Worm (Caenorhabditis elegans): ENCODE data around the gene Y20C6A.1.

Y20C6A.1 gene

DNA sequence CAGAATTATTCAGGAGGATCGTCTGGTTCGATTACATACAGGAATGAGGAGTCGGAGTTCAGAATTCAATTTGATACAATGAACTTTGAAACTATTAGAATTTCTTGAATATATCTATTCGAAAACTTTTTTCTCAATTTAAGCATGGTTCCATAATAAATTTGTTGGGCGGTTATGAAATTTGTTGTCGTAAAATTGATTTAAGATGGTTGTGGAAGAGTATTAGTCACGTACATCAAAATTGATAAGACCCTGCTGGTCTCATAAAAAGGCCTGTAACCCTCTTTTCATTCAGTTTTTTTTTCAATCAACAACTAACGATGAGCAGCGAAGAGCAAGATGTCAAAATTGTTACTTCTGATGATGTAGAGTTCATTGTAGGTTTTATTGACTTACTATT, 28.9 kb downstream of the Y20C6A.1 start, which contains the start of gene skr-5:
TSS of gene skr-5 (plus strand) at position 301 of the 400 bp plus-strand sequence.
- TF ChIP-seq ztf-23 (GFP tag; IDR thresholded peaks at IDR 0.05) (no peak), T22C8.4 (GFP tag; IDR thresholded peaks at IDR 0.05) (no peak), med-1 (GFP tag; optimal IDR thresholded peaks at IDR 0.05; ENCODE audit: insufficient read depth) (no peak), ref-1 (GFP tag; conservative IDR thresholded peaks at IDR 0.05) (no peak), flt-1 (GFP tag; IDR thresholded peaks at IDR 0.05) (no peak), cog-1 (tag; optimal IDR thresholded peaks at IDR 0.05) (no peak), ztf-29 (GFP tag; IDR thresholded peaks at IDR 0.05) (no peak), klf-2 (GFP tag; conservative IDR thresholded peaks at IDR 0.05) (no peak)

DNA sequence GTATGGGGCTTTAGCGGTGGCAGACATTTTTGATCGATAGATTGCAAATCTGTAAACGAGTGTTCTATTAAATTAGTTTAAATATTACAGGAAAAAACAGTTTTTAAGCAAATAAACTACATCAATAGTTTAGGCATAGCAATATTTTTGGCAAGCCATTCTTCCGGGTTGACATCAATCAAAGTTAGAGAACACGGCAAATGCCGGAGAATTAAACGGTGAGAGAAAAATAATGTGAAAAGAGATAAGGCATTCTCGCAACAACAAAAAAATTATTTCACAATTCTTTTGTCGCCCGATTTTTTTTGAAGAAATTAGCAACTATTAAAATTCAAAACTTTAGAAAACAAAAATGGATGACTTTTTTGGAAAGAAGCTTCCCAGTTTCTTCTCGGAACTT, 31.7 kb downstream of the Y20C6A.1 start, which contains the start of the genes fbxa-188 and fbxa-189:
TSS of gene fbxa-188 (minus strand) at position 51 of the 400 bp plus-strand sequence.
TSS of gene fbxa-189 (plus strand) at position 339 of the 400 bp plus-strand sequence.
- TF ChIP-seq ztf-29 (GFP tag; IDR thresholded peaks at IDR 0.05) (no peak), T22C8.4 (GFP tag; IDR thresholded peaks at IDR 0.05) (no peak), ztf-23 (GFP tag; IDR thresholded peaks at IDR 0.05) (no peak), tab-1 (GFP tag; IDR thresholded peaks at IDR 0.05) (no peak)

DNA sequence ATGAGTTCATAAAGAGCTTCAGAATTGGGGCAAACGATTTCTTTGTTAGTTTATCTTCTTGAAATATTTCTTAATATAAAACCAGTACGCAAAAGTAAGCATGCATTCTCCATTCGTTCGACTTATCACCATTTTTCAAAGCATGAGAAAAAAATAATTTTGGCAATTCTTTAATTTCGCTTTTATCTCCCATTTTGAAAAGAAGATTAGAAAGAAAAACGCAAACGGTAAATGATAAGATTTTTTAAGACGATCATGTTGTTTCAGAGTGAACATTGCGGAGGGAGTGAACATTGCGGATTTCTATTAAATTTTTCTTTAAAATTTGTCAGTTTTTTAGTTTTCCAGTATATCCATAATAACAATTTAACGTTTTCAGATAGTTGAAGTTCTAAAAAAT, 37.2 kb downstream of the Y20C6A.1 start:
- TF ChIP-seq ztf-23 (GFP tag; IDR thresholded peaks at IDR 0.05) (no peak), ref-1 (GFP tag; conservative IDR thresholded peaks at IDR 0.05) (no peak), ztf-29 (GFP tag; IDR thresholded peaks at IDR 0.05) (no peak), klf-2 (GFP tag; conservative IDR thresholded peaks at IDR 0.05) (no peak), flt-1 (GFP tag; IDR thresholded peaks at IDR 0.05) (no peak), med-1 (GFP tag; optimal IDR thresholded peaks at IDR 0.05; ENCODE audit: insufficient read depth) (no peak), cog-1 (tag; optimal IDR thresholded peaks at IDR 0.05) (no peak), T22C8.4 (GFP tag; IDR thresholded peaks at IDR 0.05) (no peak), tab-1 (GFP tag; IDR thresholded peaks at IDR 0.05) (no peak)

DNA sequence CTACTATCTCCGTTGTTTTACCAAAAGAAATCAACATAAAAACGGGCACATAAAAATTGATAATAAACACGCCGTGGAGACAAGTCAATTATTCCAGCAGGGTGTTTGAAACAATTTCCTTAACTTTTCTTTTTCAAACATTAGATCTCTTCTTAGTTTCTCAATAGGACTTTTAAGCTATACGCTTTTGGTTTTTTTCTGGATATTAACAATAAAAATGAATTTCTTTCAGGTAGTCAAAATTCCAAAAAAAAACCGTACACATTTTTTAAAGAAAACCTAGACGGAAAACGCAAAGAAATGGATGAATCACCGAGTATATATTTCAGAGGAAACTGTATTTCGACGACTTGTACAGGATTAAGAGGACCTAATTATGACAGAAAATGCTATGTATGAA, 45.2 kb downstream of the Y20C6A.1 start, which contains the start of gene fbxa-185:
TSS of gene fbxa-185 (plus strand) at position 301 of the 400 bp plus-strand sequence.
- no peak for TF ChIP-seq cog-1 (tag; optimal IDR thresholded peaks at IDR 0.05)
- no peak for TF ChIP-seq flt-1 (GFP tag; IDR thresholded peaks at IDR 0.05)
- TF ChIP-seq ref-1 (GFP tag; conservative IDR thresholded peaks at IDR 0.05) = no peak
- TF ChIP-seq med-1 (GFP tag; optimal IDR thresholded peaks at IDR 0.05; ENCODE audit: insufficient read depth) = no peak
- TF ChIP-seq ztf-23 (GFP tag; IDR thresholded peaks at IDR 0.05) = no peak
- no peak for TF ChIP-seq klf-2 (GFP tag; conservative IDR thresholded peaks at IDR 0.05)
- no peak for TF ChIP-seq tab-1 (GFP tag; IDR thresholded peaks at IDR 0.05)
- no peak for TF ChIP-seq T22C8.4 (GFP tag; IDR thresholded peaks at IDR 0.05)
- TF ChIP-seq ztf-29 (GFP tag; IDR thresholded peaks at IDR 0.05) = no peak

DNA sequence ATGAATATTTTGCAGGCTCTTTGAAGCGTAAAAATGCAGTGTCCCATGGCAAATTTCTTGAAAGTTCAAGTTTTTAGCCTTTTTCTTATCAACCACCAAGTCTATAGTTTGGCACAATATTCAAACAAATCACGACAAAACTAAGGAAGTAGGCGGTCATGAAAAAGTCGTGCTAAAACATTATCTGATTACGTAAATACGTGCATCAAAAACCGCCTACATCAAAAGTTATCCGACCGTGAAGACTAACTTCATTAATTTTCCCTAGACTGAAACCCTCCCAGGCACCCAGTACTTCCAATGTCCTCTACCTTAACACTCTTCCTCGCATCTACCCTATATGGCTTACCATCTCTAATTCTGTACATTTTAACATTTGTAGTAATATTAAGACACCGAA, 48.0 kb downstream of the Y20C6A.1 start, which contains the start of gene srg-44:
TSS of gene srg-44 (plus strand) at position 301 of the 400 bp plus-strand sequence.
- TF ChIP-seq ztf-29 (GFP tag; IDR thresholded peaks at IDR 0.05) (no peak), tab-1 (GFP tag; IDR thresholded peaks at IDR 0.05) (no peak), ref-1 (GFP tag; conservative IDR thresholded peaks at IDR 0.05) (no peak), ztf-23 (GFP tag; IDR thresholded peaks at IDR 0.05) (no peak), T22C8.4 (GFP tag; IDR thresholded peaks at IDR 0.05) (no peak), flt-1 (GFP tag; IDR thresholded peaks at IDR 0.05) (no peak), klf-2 (GFP tag; conservative IDR thresholded peaks at IDR 0.05) (no peak), cog-1 (tag; optimal IDR thresholded peaks at IDR 0.05) (no peak), med-1 (GFP tag; optimal IDR thresholded peaks at IDR 0.05; ENCODE audit: insufficient read depth) (no peak)

DNA sequence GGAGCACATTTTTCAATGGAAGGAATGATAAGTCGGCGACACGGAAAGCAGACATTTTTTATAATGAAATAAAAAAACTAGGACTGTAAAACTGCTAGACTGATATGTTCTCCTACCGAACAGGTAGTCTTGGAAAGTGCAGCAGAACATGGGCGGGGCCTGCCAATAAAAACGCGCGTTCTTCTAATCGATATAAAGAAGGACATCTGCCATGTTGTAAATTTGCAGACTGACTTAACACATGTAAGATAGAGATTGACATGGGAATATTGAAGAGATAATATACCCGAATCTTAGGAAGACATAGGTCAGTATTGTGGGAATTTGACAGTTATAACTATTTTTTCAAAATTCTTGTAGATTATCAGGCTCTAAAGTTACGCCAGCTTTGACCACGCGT, 48.7 kb downstream of the Y20C6A.1 start, which contains the start of gene sdz-16:
TSS of gene sdz-16 (minus strand) at position 101 of the 400 bp plus-strand sequence.
- TF ChIP-seq tab-1 (GFP tag; IDR thresholded peaks at IDR 0.05) (no peak), flt-1 (GFP tag; IDR thresholded peaks at IDR 0.05) (no peak), T22C8.4 (GFP tag; IDR thresholded peaks at IDR 0.05) (no peak), ztf-29 (GFP tag; IDR thresholded peaks at IDR 0.05) (no peak), med-1 (GFP tag; optimal IDR thresholded peaks at IDR 0.05; ENCODE audit: insufficient read depth) (no peak), klf-2 (GFP tag; conservative IDR thresholded peaks at IDR 0.05) (no peak), cog-1 (tag; optimal IDR thresholded peaks at IDR 0.05) (no peak), ref-1 (GFP tag; conservative IDR thresholded peaks at IDR 0.05) (no peak), ztf-23 (GFP tag; IDR thresholded peaks at IDR 0.05) (no peak)

DNA sequence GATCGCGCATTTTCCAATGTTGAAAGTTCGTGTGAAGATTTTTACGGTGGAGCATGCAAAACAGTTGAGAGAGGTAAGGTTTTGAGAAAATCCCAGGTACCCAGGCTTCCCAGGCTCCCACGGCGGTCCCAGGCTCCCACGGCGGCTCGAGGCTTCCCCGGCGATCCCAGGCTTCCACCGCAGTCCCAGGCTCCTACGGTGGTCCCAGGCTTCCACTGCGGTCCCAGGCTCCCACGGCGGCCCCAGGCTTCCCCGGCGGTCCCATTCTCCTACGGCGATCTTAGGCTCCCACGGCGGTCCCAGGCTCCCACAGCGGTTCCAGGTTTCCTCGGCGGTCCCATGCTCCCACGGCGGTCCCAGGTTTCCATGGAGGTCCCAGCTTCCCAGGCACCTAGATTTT, 52.7 kb downstream of the Y20C6A.1 start:
- TF ChIP-seq ref-1 (GFP tag; conservative IDR thresholded peaks at IDR 0.05) (no peak), flt-1 (GFP tag; IDR thresholded peaks at IDR 0.05) (no peak), cog-1 (tag; optimal IDR thresholded peaks at IDR 0.05) (no peak), klf-2 (GFP tag; conservative IDR thresholded peaks at IDR 0.05) (no peak), tab-1 (GFP tag; IDR thresholded peaks at IDR 0.05) (no peak), med-1 (GFP tag; optimal IDR thresholded peaks at IDR 0.05; ENCODE audit: insufficient read depth) (no peak), ztf-23 (GFP tag; IDR thresholded peaks at IDR 0.05) (no peak), ztf-29 (GFP tag; IDR thresholded peaks at IDR 0.05) (no peak), T22C8.4 (GFP tag; IDR thresholded peaks at IDR 0.05) (no peak)

DNA sequence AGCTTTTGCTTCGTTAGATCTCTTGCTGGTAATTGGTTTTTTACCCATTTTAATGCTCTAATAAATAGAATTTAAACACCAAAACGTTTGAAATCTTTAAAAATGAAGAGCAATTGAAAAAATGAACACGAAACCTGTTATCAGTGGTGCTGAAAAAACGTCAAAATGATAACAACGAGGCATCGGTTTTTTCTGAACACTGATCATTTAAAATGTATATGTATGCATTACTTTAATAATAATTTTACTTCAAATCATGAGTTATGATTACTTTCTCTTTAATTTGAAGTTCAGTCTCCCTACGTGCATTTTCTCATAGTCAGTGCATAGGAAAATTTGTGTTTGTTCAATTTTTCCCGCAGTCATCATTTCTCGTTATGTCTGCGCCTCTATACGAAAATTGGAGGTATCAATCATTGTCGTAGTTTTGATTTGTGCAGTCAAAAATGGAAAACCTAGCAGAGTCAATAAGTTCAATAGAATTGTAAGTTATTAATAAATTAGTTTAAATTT, 54.1 kb downstream of the Y20C6A.1 start, which contains the start of gene F31E9.3:
TSS of gene F31E9.3 (plus strand) at position 194 of the 513 bp plus-strand sequence.
- TF ChIP-seq med-1 (GFP tag; optimal IDR thresholded peaks at IDR 0.05; ENCODE audit: insufficient read depth) (no peak), ref-1 (GFP tag; conservative IDR thresholded peaks at IDR 0.05) (no peak), cog-1 (tag; optimal IDR thresholded peaks at IDR 0.05) (no peak), T22C8.4 (GFP tag; IDR thresholded peaks at IDR 0.05) (no peak), flt-1 (GFP tag; IDR thresholded peaks at IDR 0.05) (no peak), ztf-23 (GFP tag; IDR thresholded peaks at IDR 0.05) (no peak), ztf-29 (GFP tag; IDR thresholded peaks at IDR 0.05) (no peak), tab-1 (GFP tag; IDR thresholded peaks at IDR 0.05) (no peak), klf-2 (GFP tag; conservative IDR thresholded peaks at IDR 0.05) (no peak)
